Worm (Caenorhabditis elegans) whole organism, L2 larva: ENCODE results near the gene rnp-7.

ENCODE experiments used
- ama-1 ChIP-seq: fragments of 150-350 bp; optimal IDR thresholded peaks from 2 replicates; lab custom pipeline; 2018; ENCODE audit warnings: inconsistent platforms
- elt-3 ChIP-seq: sonication (generic microtip); optimal IDR thresholded peaks from 2 replicates; lab custom pipeline; 2017; ENCODE audit warnings: missing biosample characterization, missing genetic modification characterization
- nhr-11 ChIP-seq: fragments of 150-350 bp; optimal IDR thresholded peaks from 2 replicates; lab custom pipeline; 2014; ENCODE audit warnings: missing biosample characterization, missing genetic modification characterization
- sem-4 ChIP-seq: fragments of 150-350 bp; optimal IDR thresholded peaks from 2 replicates; lab custom pipeline; 2014; ENCODE audit warnings: missing biosample characterization, missing genetic modification reagents, missing genetic modification characterization
- snpc-4 ChIP-seq: fragments of 150-350 bp; optimal IDR thresholded peaks from 2 replicates; lab custom pipeline; 2014; ENCODE audit warnings: missing biosample characterization, missing genetic modification characterization

- TF ChIP-seq sem-4 (tag; lab: Kevin White, UChicago) (no peak), nhr-11 (tag; lab: Kevin White, UChicago) (no peak), ama-1 (lab: Kevin White, UChicago) (no peak), elt-3 (tag; lab: Kevin White, UChicago) (no peak), snpc-4 (tag; lab: Kevin White, UChicago) (no peak)
Measured at ce11 chrIII:7210486-7210885, 49.5 kb upstream of the rnp-7 start.
